Worm (Caenorhabditis elegans): ENCODE measurements around the gene fbxc-26.

DNA sequence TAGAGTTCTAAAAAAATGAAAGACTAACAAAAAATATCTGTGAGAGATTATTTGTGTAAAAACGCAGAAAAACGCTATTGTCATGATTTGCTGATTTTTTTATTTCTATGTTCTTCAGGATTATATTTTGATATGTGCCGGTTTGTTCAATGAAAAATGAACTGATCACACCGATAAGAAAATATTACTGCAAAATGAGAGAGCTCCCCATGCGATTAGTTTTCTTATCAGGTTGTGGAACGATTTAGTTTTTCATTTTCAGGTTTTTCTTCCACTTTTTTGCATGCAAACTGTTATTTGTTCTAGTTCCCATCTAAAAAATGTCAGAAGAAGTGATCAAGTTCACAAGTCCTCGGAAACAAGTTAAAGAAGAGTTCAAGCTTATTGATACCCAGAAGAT lies 33.8 kb upstream of the fbxc-26 start, which contains the start of gene btb-9:
- no peak for TF ChIP-seq him-1 (tag; optimal IDR thresholded peaks at IDR 0.05)
- TF ChIP-seq W03F9.2 (tag; optimal IDR thresholded peaks at IDR 0.05), result no peak
